Worm (Caenorhabditis elegans) whole organism, L1 larva: Measurements from ENCODE around the gene nspc-4.
"Not testable (repeated sequence)": the region's sequence is repeated elsewhere in the genome, so short reads cannot be mapped to it uniquely, and the experiment has no call there.

ENCODE experiments used
- ceh-82 ChIP-seq, 3 experiments: fragments of 150-350 bp in 1 of 3; sonication (generic microtip) in 2 of 3; optimal IDR thresholded peaks; 2 replicates each; lab custom pipeline; 2014 to 2017; ENCODE audit warnings: missing biosample characterization in 3 of 3, missing genetic modification characterization in 3 of 3
- egl-27 ChIP-seq, 2 experiments: fragments of 150-350 bp in 1 of 2; sonication (generic microtip); optimal IDR thresholded peaks; 3 replicates each; lab custom pipeline; 2017 to 2018; ENCODE audit warnings: missing biosample characterization in 2 of 2, missing genetic modification characterization in 2 of 2, missing genetic modification reagents in 2 of 2
- hlh-4 ChIP-seq: sonication (generic microtip); optimal IDR thresholded peaks from 2 replicates; lab custom pipeline; 2016; ENCODE audit warnings: mild to moderate bottlenecking, missing genetic modification characterization, missing compliant biosample characterization
- isw-1 ChIP-seq: fragments of 200-800 bp; sonication (Bioruptor generic); IDR thresholded peaks from 2 replicates; pipeline ENCODE4 v1.3.6; 2022; ENCODE audit warnings: missing genetic modification characterization, missing compliant biosample characterization
- lsy-2 ChIP-seq, 2 experiments: fragments of 150-350 bp; optimal IDR thresholded peaks; 2 replicates each; lab custom pipeline; 2014; ENCODE audit warnings: missing biosample characterization in 2 of 2, missing genetic modification characterization in 2 of 2
- mab-9 ChIP-seq: fragments of 200-800 bp; sonication (Bioruptor generic); IDR thresholded peaks from 2 replicates; pipeline ENCODE4 v1.3.6; 2022; ENCODE audit warnings: missing genetic modification reagents, missing genetic modification characterization, missing compliant biosample characterization
- nhr-237 ChIP-seq: fragments of 150-350 bp; optimal IDR thresholded peaks from 2 replicates; lab custom pipeline; 2014; ENCODE audit warnings: missing biosample characterization, missing genetic modification characterization
- nhr-77 ChIP-seq: fragments of 150-350 bp; optimal IDR thresholded peaks from 2 replicates; lab custom pipeline; 2014; ENCODE audit warnings: missing biosample characterization, missing genetic modification characterization
- pax-3 ChIP-seq: fragments of 200-800 bp; sonication (Bioruptor generic); optimal IDR thresholded peaks from 2 replicates; lab custom pipeline; 2018; ENCODE audit warnings: mild to moderate bottlenecking, missing genetic modification characterization, moderate library complexity, missing compliant biosample characterization
- skn-1 ChIP-seq: fragments of 150-350 bp; optimal IDR thresholded peaks from 2 replicates; lab custom pipeline; 2014; ENCODE audit warnings: missing biosample characterization, missing genetic modification characterization
- unc-98 ChIP-seq: fragments of 200-800 bp; sonication (Bioruptor generic); IDR thresholded peaks from 2 replicates; pipeline ENCODE4 v1.3.6; 2022; ENCODE audit warnings: missing genetic modification characterization, missing compliant biosample characterization
- ztf-11 ChIP-seq, 2 experiments: sonication (generic microtip); optimal IDR thresholded peaks; 2 replicates each; lab custom pipeline; 2016 to 2017; ENCODE audit warnings: missing genetic modification characterization in 2 of 2, missing biosample characterization in 1 of 2, missing compliant biosample characterization in 1 of 2

- not testable (repeated sequence) for TF ChIP-seq mab-9; isw-1; lsy-2 (tag; optimal IDR thresholded peaks at IDR 0.05; lab: Kevin White, UChicago); skn-1 (tag; lab: Kevin White, UChicago); nhr-237 (tag; lab: Kevin White, UChicago); unc-98 (GFP tag; lab: Robert Waterston, UW); egl-27 (tag; optimal IDR thresholded peaks at IDR 0.05; lab: Kevin White, UChicago); ceh-82 (tag; optimal IDR thresholded peaks at IDR 0.05; lab: Kevin White, UChicago); hlh-4 (tag; lab: Kevin White, UChicago); nhr-77 (tag; lab: Kevin White, UChicago); pax-3 (tag; lab: Kevin White, UChicago); ztf-11 (tag; optimal IDR thresholded peaks at IDR 0.05; lab: Kevin White, UChicago)
Measured at ce11 chrX:8538262-8538776, at the start of gene nspc-4, which contains the start of gene nspc-5.
